Worm (Caenorhabditis elegans): ENCODE measurements around the gene C53B4.3.

DNA sequence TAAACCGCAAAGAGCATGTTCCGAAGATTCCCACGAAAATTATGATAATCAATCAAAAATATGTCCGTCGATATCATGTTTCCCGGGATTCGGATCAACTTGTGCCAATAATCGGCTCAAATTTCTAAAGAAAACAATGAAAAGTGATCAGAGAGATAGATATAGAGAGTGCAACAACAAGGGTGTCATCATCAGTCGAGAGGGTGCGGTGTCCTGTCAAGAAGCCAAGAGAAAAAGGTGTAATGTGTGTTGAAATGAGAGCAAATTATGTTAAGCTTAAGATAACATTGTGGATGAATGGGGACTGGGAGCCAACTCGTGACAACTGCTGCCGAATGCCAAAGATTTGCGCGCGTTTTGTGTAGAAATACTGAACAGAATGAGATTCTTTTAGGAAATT, 34.4 kb upstream of the C53B4.3 start:
- TF ChIP-seq med-1 (GFP tag; optimal IDR thresholded peaks at IDR 0.05; ENCODE audit: insufficient read depth) (no peak), ref-1 (GFP tag; conservative IDR thresholded peaks at IDR 0.05) (no peak), tab-1 (GFP tag; IDR thresholded peaks at IDR 0.05) (no peak), klf-2 (GFP tag; conservative IDR thresholded peaks at IDR 0.05) (no peak), flt-1 (GFP tag; IDR thresholded peaks at IDR 0.05) (no peak), T22C8.4 (GFP tag; IDR thresholded peaks at IDR 0.05) (no peak), cog-1 (tag; optimal IDR thresholded peaks at IDR 0.05) (no peak)
